Worm (Caenorhabditis elegans) whole organism, L3 larva: ENCODE measurements around the gene glb-31.

Experiments used
- ama-1 ChIP-seq: fragments of 150-350 bp; optimal IDR thresholded peaks from 2 replicates; lab custom pipeline; 2018
- ceh-16 ChIP-seq: sonication (generic microtip); optimal IDR thresholded peaks from 2 replicates; lab custom pipeline; 2017; ENCODE audit warnings: missing biosample characterization, missing genetic modification characterization
- ceh-28 ChIP-seq: fragments of 150-350 bp; optimal IDR thresholded peaks from 2 replicates; lab custom pipeline; 2014; ENCODE audit warnings: missing biosample characterization, missing genetic modification reagents, missing genetic modification characterization
- ceh-82 ChIP-seq: fragments of 150-350 bp; optimal IDR thresholded peaks from 2 replicates; lab custom pipeline; 2014; ENCODE audit warnings: missing biosample characterization, missing genetic modification characterization
- ceh-9 ChIP-seq: sonication (generic microtip); optimal IDR thresholded peaks from 2 replicates; lab custom pipeline; 2018; ENCODE audit warnings: missing biosample characterization, missing genetic modification characterization
- daf-12 ChIP-seq: fragments of 150-350 bp; optimal IDR thresholded peaks from 2 replicates; lab custom pipeline; 2014; ENCODE audit warnings: missing biosample characterization, missing genetic modification reagents, missing genetic modification characterization
- egl-27 ChIP-seq: sonication (generic microtip); optimal IDR thresholded peaks from 4 replicates; lab custom pipeline; 2017; ENCODE audit warnings: missing biosample characterization, missing genetic modification reagents, missing genetic modification characterization
- egl-5 ChIP-seq: fragments of 150-350 bp; optimal IDR thresholded peaks from 2 replicates; lab custom pipeline; 2017; ENCODE audit warnings: missing biosample characterization, missing genetic modification reagents, missing genetic modification characterization, inconsistent platforms
- elt-2 ChIP-seq: sonication (generic microtip); optimal IDR thresholded peaks from 2 replicates; lab custom pipeline; 2016; ENCODE audit warnings: missing genetic modification reagents, mild to moderate bottlenecking, missing genetic modification characterization, missing compliant biosample characterization
- elt-3 ChIP-seq, 3 experiments: fragments of 150-350 bp in 1 of 3; sonication (generic microtip) in 2 of 3; optimal IDR thresholded peaks; 2 replicates in 2 of 3; 4 replicates in 1 of 3; lab custom pipeline; 2014 to 2017; ENCODE audit warnings: missing biosample characterization in 3 of 3, missing genetic modification characterization in 3 of 3
- eor-1 ChIP-seq, 2 experiments: fragments of 150-350 bp; optimal IDR thresholded peaks; 2 replicates each; lab custom pipeline; 2014 to 2018; ENCODE audit warnings: missing biosample characterization in 2 of 2, missing genetic modification characterization in 2 of 2
- fkh-10 ChIP-seq: sonication (generic microtip); optimal IDR thresholded peaks from 2 replicates; lab custom pipeline; 2017; ENCODE audit warnings: missing biosample characterization, missing genetic modification reagents, missing genetic modification characterization
- fkh-2 ChIP-seq: fragments of 150-350 bp; optimal IDR thresholded peaks from 2 replicates; lab custom pipeline; 2014; ENCODE audit warnings: missing biosample characterization, missing genetic modification reagents, missing genetic modification characterization
- hmg-11 ChIP-seq: sonication (generic microtip); optimal IDR thresholded peaks from 2 replicates; lab custom pipeline; 2016; ENCODE audit warnings: missing genetic modification characterization, missing compliant biosample characterization
- lin-15B ChIP-seq: fragments of 150-350 bp; optimal IDR thresholded peaks from 2 replicates; lab custom pipeline; 2014; ENCODE audit warnings: missing biosample characterization, missing genetic modification characterization
- lin-39 ChIP-seq: fragments of 150-350 bp; optimal IDR thresholded peaks from 2 replicates; lab custom pipeline; 2018; ENCODE audit warnings: missing biosample characterization, missing genetic modification reagents, missing genetic modification characterization
- lsy-12 ChIP-seq: sonication (generic microtip); optimal IDR thresholded peaks from 2 replicates; lab custom pipeline; 2016; ENCODE audit warnings: mild to moderate bottlenecking, missing genetic modification characterization, missing compliant biosample characterization
- mdl-1 ChIP-seq: fragments of 150-350 bp; optimal IDR thresholded peaks from 2 replicates; lab custom pipeline; 2014; ENCODE audit warnings: missing biosample characterization, missing genetic modification characterization
- nfya-1 ChIP-seq: sonication (generic microtip); optimal IDR thresholded peaks from 2 replicates; lab custom pipeline; 2017; ENCODE audit warnings: missing genetic modification characterization, mild to moderate bottlenecking, missing compliant biosample characterization, antibody characterized with exemption, moderate library complexity; ENCODE audit not compliant: insufficient read depth
- nhr-12 ChIP-seq: fragments of 150-350 bp; optimal IDR thresholded peaks from 2 replicates; lab custom pipeline; 2014; ENCODE audit warnings: missing biosample characterization, missing genetic modification characterization
- nhr-23 ChIP-seq: fragments of 150-350 bp; optimal IDR thresholded peaks from 2 replicates; lab custom pipeline; 2014; ENCODE audit warnings: missing biosample characterization, missing genetic modification reagents, missing genetic modification characterization
- nhr-28 ChIP-seq: fragments of 150-350 bp; optimal IDR thresholded peaks from 2 replicates; lab custom pipeline; 2014; ENCODE audit warnings: missing biosample characterization, missing genetic modification characterization
- nhr-43 ChIP-seq: sonication (generic microtip); optimal IDR thresholded peaks from 2 replicates; lab custom pipeline; 2016; ENCODE audit warnings: mild to moderate bottlenecking, missing genetic modification characterization, missing compliant biosample characterization; ENCODE audit not compliant: poor library complexity, severe bottlenecking
- nhr-67 ChIP-seq: fragments of 150-350 bp; optimal IDR thresholded peaks from 2 replicates; lab custom pipeline; 2014; ENCODE audit warnings: missing biosample characterization, missing genetic modification characterization
- pha-4 ChIP-seq: fragments of 150-350 bp; optimal IDR thresholded peaks from 2 replicates; lab custom pipeline; 2014; ENCODE audit warnings: missing biosample characterization, missing genetic modification reagents, missing genetic modification characterization
- sea-2 ChIP-seq: fragments of 150-350 bp; sonication (generic microtip); optimal IDR thresholded peaks from 4 replicates; lab custom pipeline; 2014; ENCODE audit warnings: missing biosample characterization, missing genetic modification reagents, missing genetic modification characterization
- skn-1 ChIP-seq: fragments of 150-350 bp; optimal IDR thresholded peaks from 2 replicates; lab custom pipeline; 2014; ENCODE audit warnings: missing biosample characterization, missing genetic modification characterization
- snpc-4 ChIP-seq: fragments of 150-350 bp; optimal IDR thresholded peaks from 2 replicates; lab custom pipeline; 2014; ENCODE audit warnings: missing biosample characterization, missing genetic modification characterization
- unc-62 ChIP-seq: fragments of 150-350 bp; sonication (generic microtip); optimal IDR thresholded peaks from 4 replicates; lab custom pipeline; 2014; ENCODE audit warnings: missing biosample characterization, missing genetic modification reagents, missing genetic modification characterization
- zag-1 ChIP-seq: fragments of 150-350 bp; optimal IDR thresholded peaks from 2 replicates; lab custom pipeline; 2014; ENCODE audit warnings: missing biosample characterization, missing genetic modification characterization
- ztf-4 ChIP-seq: fragments of 150-350 bp; optimal IDR thresholded peaks from 2 replicates; lab custom pipeline; 2014; ENCODE audit warnings: missing biosample characterization, missing genetic modification characterization

Gene glb-31

ce11 chrII:1315245-1315644, 13.8 kb upstream of the glb-31 start:
- TF ChIP-seq ztf-4 (tag; lab: Kevin White, UChicago), result no peak
- peak in 1 of 3 experiments; percentile 5 for TF ChIP-seq elt-3 (tag; optimal IDR thresholded peaks at IDR 0.05; lab: Kevin White, UChicago)
- peak; percentile 52 for TF ChIP-seq elt-2 (tag; lab: Kevin White, UChicago)
- TF ChIP-seq, all 47 proteins: peak for 2

DNA sequence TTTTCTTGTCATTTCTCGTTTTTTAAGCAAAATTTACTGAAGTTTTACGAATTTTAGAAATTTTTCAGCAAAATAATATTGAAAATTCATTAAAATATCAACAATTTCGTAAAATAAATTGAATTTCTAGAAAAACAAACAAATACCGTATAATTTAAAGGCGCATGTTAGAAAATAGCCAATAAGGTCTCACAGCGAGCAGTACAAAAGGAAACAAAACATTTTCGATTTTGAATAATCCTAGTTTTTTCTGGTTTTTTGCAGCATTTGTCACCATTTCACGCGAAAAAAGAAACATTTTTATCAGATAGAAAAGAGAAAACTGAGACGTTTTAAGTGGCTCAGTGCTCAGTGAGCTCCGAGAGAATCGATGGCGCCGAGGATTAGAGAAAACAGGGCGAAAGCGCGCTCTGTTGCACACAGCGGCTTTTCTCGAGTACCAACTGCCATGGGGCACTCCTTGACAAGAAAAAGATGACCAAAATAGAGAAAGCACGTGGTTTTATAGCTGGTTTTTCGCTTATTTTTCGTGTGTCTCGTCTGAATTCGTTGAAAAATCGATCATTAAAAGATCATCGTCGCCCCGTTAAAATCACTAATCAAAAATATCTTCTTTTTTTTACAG, 8.6 kb upstream of the glb-31 start, which contains the start of the genes alh-6 and fcho-1:
alh-6 (minus strand) TSS at position 242 of the 625 bp plus-strand sequence.
fcho-1 (plus strand) TSS at position 624 of the 625 bp plus-strand sequence.
- TF ChIP-seq snpc-4 (tag; lab: Kevin White, UChicago) (no peak), eor-1 (tag; optimal IDR thresholded peaks at IDR 0.05; lab: Kevin White, UChicago) (no peak), unc-62 (GFP tag; lab: Kevin White, UChicago) (no peak), hmg-11 (tag; lab: Kevin White, UChicago) (peak; percentile 14), lsy-12 (peak; percentile 13), nfya-1 (tag; lab: Kevin White, UChicago) (peak; percentile 46), lin-15B (peak; percentile 71), sea-2 (GFP tag; lab: Kevin White, UChicago) (no peak), zag-1 (tag; lab: Kevin White, UChicago) (no peak), lin-39 (peak; percentile 58), ama-1 (peak; percentile 6), pha-4 (tag; lab: Kevin White, UChicago) (peak; percentile 42)

DNA sequence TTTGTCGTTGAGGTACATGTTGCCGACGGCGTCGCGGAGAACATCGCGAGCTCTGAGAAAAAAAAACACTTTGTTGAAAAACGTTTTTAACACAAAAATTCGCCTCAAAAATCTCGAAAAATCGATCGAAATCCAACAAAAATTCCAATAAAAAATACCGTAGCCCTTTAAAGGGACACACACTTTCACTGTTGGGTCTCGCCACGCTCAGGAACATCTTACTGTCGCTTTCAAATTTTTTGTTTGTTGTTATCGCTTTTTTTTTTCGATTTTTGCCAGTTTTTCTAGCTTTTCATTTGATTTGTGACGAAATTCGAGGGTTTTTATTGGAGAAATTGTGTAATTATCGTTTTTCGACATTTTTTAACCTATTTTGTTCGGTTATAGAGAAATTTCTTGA, 5.1 kb upstream of the glb-31 start:
- TF ChIP-seq fkh-10 (GFP tag; lab: Kevin White, UChicago), result no peak
- TF ChIP-seq ceh-82 (tag; lab: Kevin White, UChicago), result no peak
- TF ChIP-seq nhr-12 (tag; lab: Kevin White, UChicago), result no peak
- TF ChIP-seq lin-15B, result no peak
- TF ChIP-seq skn-1, result no peak
- TF ChIP-seq zag-1 (tag; lab: Kevin White, UChicago), result no peak
- TF ChIP-seq ama-1, result no peak
- TF ChIP-seq eor-1 (tag; optimal IDR thresholded peaks at IDR 0.05; lab: Kevin White, UChicago), result no peak
- TF ChIP-seq nfya-1 (tag; lab: Kevin White, UChicago), result no peak
- no peak for TF ChIP-seq ceh-16 (tag; lab: Kevin White, UChicago)
- no peak for TF ChIP-seq lin-39
- no peak for TF ChIP-seq ceh-9 (tag; lab: Kevin White, UChicago)
- no peak for TF ChIP-seq elt-3 (tag; optimal IDR thresholded peaks at IDR 0.05; lab: Kevin White, UChicago)
- TF ChIP-seq ceh-28, result no peak
- TF ChIP-seq ztf-4 (tag; lab: Kevin White, UChicago), result no peak
- TF ChIP-seq nhr-43 (tag; lab: Kevin White, UChicago), result no peak
- TF ChIP-seq fkh-2 (tag; lab: Kevin White, UChicago), result no peak

DNA sequence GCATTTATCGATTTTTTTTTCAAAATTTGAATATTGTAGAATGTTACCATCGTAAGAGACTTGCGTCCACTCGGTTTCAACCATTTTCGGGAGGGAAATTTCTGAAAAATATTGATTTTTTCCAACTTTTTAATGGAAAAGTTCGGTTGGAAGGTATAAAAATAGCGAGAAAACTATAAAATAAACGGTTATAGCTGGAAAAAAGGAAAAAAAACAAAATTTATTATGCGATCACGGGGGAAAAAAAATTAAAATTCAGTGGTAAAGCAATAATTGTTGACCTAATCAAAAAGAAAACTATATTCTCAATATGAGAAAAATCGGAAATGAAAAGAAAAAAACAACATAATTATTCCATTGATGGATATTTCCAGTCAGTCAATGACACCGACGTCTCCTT, 4.6 kb upstream of the glb-31 start, which contains the start of gene emc-2:
emc-2 (minus strand) TSS at position 101 of the 400 bp plus-strand sequence.
- TF ChIP-seq ztf-4 (tag; lab: Kevin White, UChicago) (no peak), nhr-28 (no peak), egl-5 (tag; lab: Kevin White, UChicago) (no peak), zag-1 (tag; lab: Kevin White, UChicago) (no peak), skn-1 (no peak), hmg-11 (tag; lab: Kevin White, UChicago) (no peak), elt-3 (tag; optimal IDR thresholded peaks at IDR 0.05; lab: Kevin White, UChicago) (no peak), ceh-28 (no peak), daf-12 (tag; lab: Kevin White, UChicago) (no peak), nhr-67 (tag; lab: Kevin White, UChicago) (no peak), fkh-10 (GFP tag; lab: Kevin White, UChicago) (no peak), egl-27 (tag; lab: Kevin White, UChicago) (no peak)

- no peak for TF ChIP-seq nhr-23 (tag; lab: Kevin White, UChicago)
- no peak for TF ChIP-seq fkh-2 (tag; lab: Kevin White, UChicago)
- no peak for TF ChIP-seq snpc-4 (tag; lab: Kevin White, UChicago)
- no peak for TF ChIP-seq ceh-16 (tag; lab: Kevin White, UChicago)
- TF ChIP-seq elt-2 (tag; lab: Kevin White, UChicago), result no peak
- TF ChIP-seq mdl-1 (tag; lab: Kevin White, UChicago), result no peak
- no peak for TF ChIP-seq skn-1
- no peak for TF ChIP-seq eor-1 (tag; optimal IDR thresholded peaks at IDR 0.05; lab: Kevin White, UChicago)
These were observed 3.3 kb downstream of the glb-31 start, which contains the start of gene Y57G7A.1 for ce11 chrII:1298169-1298568. Gene Y57G7A.1, plus strand, starts transcription at chrII:1298469.
